Worm (Caenorhabditis elegans) whole organism, L2 larva: ENCODE measurements around the gene R11G1.2.

Experiments
- aly-2 ChIP-seq: fragments of 150-350 bp; optimal IDR thresholded peaks from 2 replicates; lab custom pipeline; 2014; ENCODE audit warnings: missing biosample characterization, missing genetic modification characterization
- nhr-129 ChIP-seq: fragments of 150-350 bp; optimal IDR thresholded peaks from 2 replicates; lab custom pipeline; 2014; ENCODE audit warnings: missing biosample characterization, missing genetic modification characterization
- skn-1 ChIP-seq: sonication (generic microtip); optimal IDR thresholded peaks from 2 replicates; lab custom pipeline; 2017; ENCODE audit warnings: missing biosample characterization, missing genetic modification characterization

ce11 chrX:3633654-3634053 is 16.8 kb upstream of the R11G1.2 start, which contains the start of gene gst-11:
- TF ChIP-seq skn-1 (tag; lab: Kevin White, UChicago) = no peak
- no peak for TF ChIP-seq nhr-129 (tag; lab: Kevin White, UChicago)
- no peak for TF ChIP-seq aly-2
